Fruit fly (Drosophila melanogaster) whole organism, embryonic: ENCODE data around the gene CG31495.
A peak's percentile ranks its signal among the peaks of the same experiment; 100 is the strongest.

Experiments used
- CG10366 ChIP-seq: fragments of 200-800 bp; sonication (Bioruptor generic); IDR thresholded peaks from 2 replicates; pipeline ENCODE4 v1.3.6; 2022; ENCODE audit warnings: missing biosample characterization, missing genetic modification characterization
- CG11560 ChIP-seq: fragments of 200-800 bp; sonication (Bioruptor generic); IDR thresholded peaks from 3 replicates; pipeline ENCODE4 v1.3.6; 2022; ENCODE audit warnings: missing biosample characterization, missing genetic modification characterization
- CG13287 ChIP-seq: fragments of 200-800 bp; sonication (Bioruptor generic); IDR thresholded peaks from 2 replicates; pipeline ENCODE4 v1.3.6; 2022; ENCODE audit warnings: missing biosample characterization, missing genetic modification characterization; ENCODE audit not compliant: partially characterized antibody
- CG13424 ChIP-seq: fragments of 200-800 bp; sonication (Bioruptor generic); optimal IDR thresholded peaks from 2 replicates; lab custom pipeline; 2019; ENCODE audit warnings: missing biosample characterization, mild to moderate bottlenecking, missing genetic modification characterization, moderate library complexity
- CG15011 ChIP-seq: fragments of 200-800 bp; sonication (Bioruptor generic); optimal IDR thresholded peaks from 3 replicates; lab custom pipeline; 2018; ENCODE audit warnings: missing biosample characterization, mild to moderate bottlenecking, missing genetic modification characterization
- CG15269 ChIP-seq: fragments of 200-800 bp; sonication (Bioruptor generic); optimal IDR thresholded peaks from 2 replicates; lab custom pipeline; 2018; ENCODE audit warnings: missing biosample characterization, mild to moderate bottlenecking, missing genetic modification characterization, moderate library complexity
- CG1602 ChIP-seq: fragments of 200-800 bp; sonication (Bioruptor generic); optimal IDR thresholded peaks from 3 replicates; lab custom pipeline; 2016; ENCODE audit warnings: missing biosample characterization, missing genetic modification characterization
- CG16813 ChIP-seq: fragments of 200-800 bp; sonication (Bioruptor generic); IDR thresholded peaks from 3 replicates; pipeline ENCODE4 v1.3.6; 2022; ENCODE audit warnings: missing biosample characterization, missing genetic modification characterization; ENCODE audit not compliant: partially characterized antibody
- CG17186 ChIP-seq: fragments of 200-800 bp; sonication (Bioruptor generic); optimal IDR thresholded peaks from 3 replicates; lab custom pipeline; 2017; ENCODE audit warnings: missing biosample characterization, missing genetic modification reagents, missing genetic modification characterization
- CG17328 ChIP-seq: fragments of 200-800 bp; sonication (Bioruptor generic); IDR thresholded peaks from 2 replicates; pipeline ENCODE4 v1.3.6; 2022; ENCODE audit warnings: missing biosample characterization, missing genetic modification characterization
- CG17829 ChIP-seq: fragments of 200-800 bp; optimal IDR thresholded peaks from 2 replicates; lab custom pipeline; 2019; ENCODE audit warnings: missing biosample characterization, mild to moderate bottlenecking, missing genetic modification characterization, moderate library complexity
- CG1832 ChIP-seq: fragments of 200-800 bp; sonication (Bioruptor generic); optimal IDR thresholded peaks from 2 replicates; lab custom pipeline; 2017; ENCODE audit warnings: missing biosample characterization, mild to moderate bottlenecking, missing genetic modification characterization, inconsistent platforms
- CG3281 ChIP-seq: fragments of 200-800 bp; sonication (Bioruptor generic); optimal IDR thresholded peaks from 3 replicates; lab custom pipeline; 2017; ENCODE audit warnings: missing biosample characterization, mild to moderate bottlenecking, missing genetic modification characterization
- CG34224 ChIP-seq: fragments of 200-800 bp; sonication (Bioruptor generic); IDR thresholded peaks from 3 replicates; pipeline ENCODE4 v1.3.6; 2022; ENCODE audit warnings: missing biosample characterization, missing genetic modification characterization; ENCODE audit not compliant: partially characterized antibody
- CG4730 ChIP-seq: fragments of 200-800 bp; sonication (Bioruptor generic); IDR thresholded peaks from 2 replicates; pipeline ENCODE4 v1.3.6; 2022; ENCODE audit warnings: missing biosample characterization, missing genetic modification characterization
- CG4820 ChIP-seq: fragments of 200-800 bp; sonication (Bioruptor generic); optimal IDR thresholded peaks from 3 replicates; lab custom pipeline; 2016; ENCODE audit warnings: missing biosample characterization, missing genetic modification characterization
- CG7987 ChIP-seq: fragments of 200-800 bp; sonication (Bioruptor generic); optimal IDR thresholded peaks from 2 replicates; lab custom pipeline; 2018; ENCODE audit warnings: missing biosample characterization, mild to moderate bottlenecking, missing genetic modification characterization, moderate library complexity
- CG8924 ChIP-seq: fragments of 200-800 bp; optimal IDR thresholded peaks from 3 replicates; lab custom pipeline; 2019; ENCODE audit warnings: missing biosample characterization, mild to moderate bottlenecking, missing genetic modification characterization, moderate library complexity
- CkIIα-i1 ChIP-seq: fragments of 200-800 bp; sonication (Bioruptor generic); IDR thresholded peaks from 2 replicates; pipeline ENCODE4 v1.3.6; 2022; ENCODE audit warnings: missing biosample characterization, missing genetic modification characterization
- CoRest ChIP-seq: fragments of 200-800 bp; sonication (Bioruptor generic); optimal IDR thresholded peaks from 3 replicates; lab custom pipeline; 2018; ENCODE audit warnings: missing biosample characterization, mild to moderate bottlenecking, missing genetic modification characterization, moderate library complexity
- D19A ChIP-seq: fragments of 200-800 bp; optimal IDR thresholded peaks from 3 replicates; lab custom pipeline; 2019; ENCODE audit warnings: missing biosample characterization, mild to moderate bottlenecking, missing genetic modification characterization, moderate library complexity
- Dip2 ChIP-seq: fragments of 200-800 bp; sonication (Bioruptor generic); IDR thresholded peaks from 2 replicates; pipeline ENCODE4 v1.3.6; 2022; ENCODE audit warnings: missing biosample characterization, missing genetic modification characterization
- Dref ChIP-seq: fragments of 200-800 bp; sonication (Bioruptor generic); IDR thresholded peaks from 2 replicates; pipeline ENCODE4 v1.3.6; 2022; ENCODE audit warnings: missing biosample characterization, missing genetic modification characterization
- Elba2 ChIP-seq: fragments of 200-800 bp; sonication (Bioruptor generic); optimal IDR thresholded peaks from 3 replicates; lab custom pipeline; 2016; ENCODE audit warnings: missing biosample characterization, missing genetic modification characterization
- Gsc ChIP-seq: fragments of 200-800 bp; sonication (Bioruptor generic); IDR thresholded peaks from 2 replicates; pipeline ENCODE4 v1.3.6; 2022; ENCODE audit warnings: missing biosample characterization, missing genetic modification characterization
- HmgZ ChIP-seq: fragments of 200-800 bp; sonication (Bioruptor generic); optimal IDR thresholded peaks from 2 replicates; lab custom pipeline; 2018; ENCODE audit warnings: missing biosample characterization, mild to moderate bottlenecking, missing genetic modification characterization
- Hr3 ChIP-seq: fragments of 200-800 bp; sonication (Bioruptor generic); optimal IDR thresholded peaks from 3 replicates; lab custom pipeline; 2016; ENCODE audit warnings: missing biosample characterization, missing genetic modification characterization
- Lpt ChIP-seq: fragments of >200 bp; optimal IDR thresholded peaks from 2 replicates; lab custom pipeline; 2018; ENCODE audit warnings: missing biosample characterization, missing genetic modification characterization
- MESR4 ChIP-seq: fragments of 200-800 bp; sonication (Bioruptor generic); optimal IDR thresholded peaks from 2 replicates; lab custom pipeline; 2018; ENCODE audit warnings: missing biosample characterization, mild to moderate bottlenecking, missing genetic modification characterization, moderate library complexity
- NC2β ChIP-seq: fragments of 200-800 bp; sonication (Bioruptor generic); optimal IDR thresholded peaks from 2 replicates; lab custom pipeline; 2016; ENCODE audit warnings: missing biosample characterization, missing genetic modification characterization
- Opbp ChIP-seq: fragments of 200-800 bp; sonication (Bioruptor generic); IDR thresholded peaks from 3 replicates; pipeline ENCODE4 v1.3.6; 2022; ENCODE audit warnings: missing biosample characterization, missing genetic modification characterization; ENCODE audit not compliant: partially characterized antibody
- Ravus ChIP-seq: fragments of 200-800 bp; sonication (Bioruptor generic); IDR thresholded peaks from 2 replicates; pipeline ENCODE4 v1.3.6; 2022; ENCODE audit warnings: missing biosample characterization, missing genetic modification characterization
- Sox102F ChIP-seq: fragments of 200-800 bp; sonication (Bioruptor generic); optimal IDR thresholded peaks from 2 replicates; lab custom pipeline; 2018; ENCODE audit warnings: missing biosample characterization, mild to moderate bottlenecking, missing genetic modification characterization, moderate library complexity
- YL-1 ChIP-seq: fragments of 200-800 bp; sonication (Bioruptor generic); optimal IDR thresholded peaks from 3 replicates; lab custom pipeline; 2017; ENCODE audit warnings: missing biosample characterization, mild to moderate bottlenecking, missing genetic modification characterization
- chif ChIP-seq, 2 experiments: fragments of 200-800 bp; sonication (Bioruptor generic); optimal IDR thresholded peaks; 3 replicates each; lab custom pipeline; 2016; ENCODE audit warnings: missing biosample characterization in 2 of 2, missing genetic modification characterization in 2 of 2
- crp ChIP-seq, 2 experiments: fragments of 200-800 bp; sonication (Bioruptor generic); optimal IDR thresholded peaks; 2 replicates in 1 of 2; 3 replicates in 1 of 2; lab custom pipeline; 2017; ENCODE audit warnings: missing biosample characterization in 2 of 2, missing genetic modification characterization in 2 of 2, mild to moderate bottlenecking in 1 of 2, moderate library complexity in 1 of 2
- dysf ChIP-seq: fragments of 200-800 bp; sonication (Bioruptor generic); IDR thresholded peaks from 3 replicates; pipeline ENCODE4 v1.3.6; 2022; ENCODE audit warnings: missing biosample characterization, missing genetic modification characterization
- fd102C ChIP-seq: fragments of 200-800 bp; sonication (Bioruptor generic); optimal IDR thresholded peaks from 2 replicates; lab custom pipeline; 2018; ENCODE audit warnings: missing biosample characterization, mild to moderate bottlenecking, missing genetic modification characterization, moderate library complexity
- gsb ChIP-seq: fragments of 200-800 bp; sonication (Bioruptor generic); IDR thresholded peaks from 2 replicates; pipeline ENCODE4 v1.3.6; 2022; ENCODE audit warnings: missing biosample characterization, missing genetic modification characterization
- gt ChIP-seq: fragments of 200-800 bp; sonication (Bioruptor generic); IDR thresholded peaks from 2 replicates; pipeline ENCODE4 v1.3.6; 2022; ENCODE audit warnings: missing biosample characterization, missing genetic modification characterization
- her ChIP-seq: fragments of 200-800 bp; sonication (Bioruptor generic); optimal IDR thresholded peaks from 2 replicates; lab custom pipeline; 2016; ENCODE audit warnings: missing biosample characterization, missing genetic modification characterization
- jumu ChIP-seq: fragments of 200-800 bp; sonication (Bioruptor generic); optimal IDR thresholded peaks from 3 replicates; lab custom pipeline; 2016; ENCODE audit warnings: missing biosample characterization, missing genetic modification characterization
- kah ChIP-seq: fragments of 200-800 bp; sonication (Bioruptor generic); optimal IDR thresholded peaks from 2 replicates; lab custom pipeline; 2018; ENCODE audit warnings: missing biosample characterization, mild to moderate bottlenecking, missing genetic modification characterization
- p53 ChIP-seq: fragments of 200-800 bp; sonication (Bioruptor generic); optimal IDR thresholded peaks from 2 replicates; lab custom pipeline; 2016; ENCODE audit warnings: missing biosample characterization, missing genetic modification characterization
- pzg ChIP-seq: fragments of 200-800 bp; sonication (Bioruptor generic); optimal IDR thresholded peaks from 3 replicates; lab custom pipeline; 2018; ENCODE audit warnings: missing biosample characterization, mild to moderate bottlenecking, missing genetic modification characterization, moderate library complexity
- row ChIP-seq: fragments of 200-800 bp; sonication (Bioruptor generic); IDR thresholded peaks from 3 replicates; pipeline ENCODE4 v1.3.6; 2022; ENCODE audit warnings: missing biosample characterization, missing genetic modification characterization
- sob ChIP-seq: fragments of 200-800 bp; sonication (Bioruptor generic); IDR thresholded peaks from 2 replicates; pipeline ENCODE4 v1.3.6; 2022; ENCODE audit warnings: missing biosample characterization, missing genetic modification characterization
- stwl ChIP-seq: fragments of 200-800 bp; sonication (Bioruptor generic); optimal IDR thresholded peaks from 3 replicates; lab custom pipeline; 2018; ENCODE audit warnings: missing biosample characterization, mild to moderate bottlenecking, missing genetic modification characterization, moderate library complexity
- tna ChIP-seq: fragments of 200-800 bp; sonication (Bioruptor generic); IDR thresholded peaks from 2 replicates; pipeline ENCODE4 v1.3.6; 2022; ENCODE audit warnings: missing biosample characterization, missing genetic modification characterization; ENCODE audit not compliant: partially characterized antibody
- vvl ChIP-seq: fragments of 200-800 bp; sonication (Bioruptor generic); IDR thresholded peaks from 2 replicates; pipeline ENCODE4 v1.3.6; 2022; ENCODE audit warnings: missing biosample characterization, missing genetic modification characterization
- zfh1 ChIP-seq: fragments of 200-800 bp; sonication (Bioruptor generic); IDR thresholded peaks from 3 replicates; pipeline ENCODE4 v1.3.6; 2022; ENCODE audit warnings: missing biosample characterization, missing genetic modification characterization

CG31495 gene

dm6 chr3R:13837807-13838206, 1.9 kb downstream of the CG31495 start, which contains the start of gene Nsf2 (continued):
- TF ChIP-seq Dip2 (GFP tag; lab: Robert Waterston, UW): no peak
- peak; percentile 96 to 99 for TF ChIP-seq crp (GFP tag; optimal IDR thresholded peaks at IDR 0.05; lab: Kevin White, UChicago)
- no peak for TF ChIP-seq CG1602 (GFP tag; lab: Kevin White, UChicago)
- TF ChIP-seq jumu (GFP tag; lab: Kevin White, UChicago): no peak
- peak; percentile 55 for TF ChIP-seq Dref
- TF ChIP-seq CG13424 (tag; lab: Kevin White, UChicago): peak; percentile 12
- no peak for TF ChIP-seq CG11560 (tag; lab: Robert Waterston, UW)
- no peak for TF ChIP-seq Elba2 (GFP tag; lab: Kevin White, UChicago)
- no peak for TF ChIP-seq gsb (GFP tag; lab: Robert Waterston, UW)
- no peak for TF ChIP-seq p53 (GFP tag; lab: Kevin White, UChicago)
- TF ChIP-seq Opbp (GFP tag; lab: Robert Waterston, UW): peak; percentile 66; the same call in 2 of the 3 replicates
- TF ChIP-seq chif (GFP tag; optimal IDR thresholded peaks at IDR 0.05; lab: Kevin White, UChicago): no peak
- no peak for TF ChIP-seq tna (GFP tag; lab: Robert Waterston, UW)
- no peak for TF ChIP-seq fd102C (GFP tag; lab: Kevin White, UChicago)
- TF ChIP-seq YL-1 (GFP tag; lab: Kevin White, UChicago): peak; percentile 84
- peak; percentile 91 for TF ChIP-seq pzg (GFP tag; lab: Kevin White, UChicago)
- no peak for TF ChIP-seq Ravus
- TF ChIP-seq CG17829 (tag; lab: Kevin White, UChicago): peak; percentile 35
- TF ChIP-seq CG10366 (GFP tag; lab: Robert Waterston, UW): no peak
- TF ChIP-seq zfh1 (GFP tag; lab: Robert Waterston, UW): 0 out of 3 replicates have a peak, but pooled peaks have one; percentile 22
- TF ChIP-seq NC2β (GFP tag; lab: Kevin White, UChicago): peak; percentile 20
- peak; percentile 37 for TF ChIP-seq her (GFP tag; lab: Kevin White, UChicago)
- TF ChIP-seq D19A (tag; lab: Kevin White, UChicago): peak; percentile 87
- peak; percentile 62 for TF ChIP-seq CG7987
- TF ChIP-seq CG3281: peak; percentile 80
- TF ChIP-seq Gsc: no peak
- peak; percentile 5 for TF ChIP-seq CG8924 (tag; lab: Kevin White, UChicago)
- TF ChIP-seq CG15269 (tag; lab: Kevin White, UChicago): no peak
- TF ChIP-seq CG34224 (GFP tag; lab: Robert Waterston, UW): peak; percentile 54; the same call in 2 of the 3 replicates
- peak; percentile 45; the same call in 1 of the 2 replicates for TF ChIP-seq sob (GFP tag; lab: Robert Waterston, UW)
- TF ChIP-seq CG4820 (GFP tag; lab: Kevin White, UChicago): no peak
- peak; percentile 72 for TF ChIP-seq HmgZ (tag; lab: Kevin White, UChicago)
- no peak for TF ChIP-seq CG1832
- peak; percentile 79 for TF ChIP-seq stwl
- TF ChIP-seq CG17328 (GFP tag; lab: Robert Waterston, UW): no peak
- TF ChIP-seq CG16813: peak; percentile 32; the same call in 1 of the 3 replicates
- TF ChIP-seq Hr3 (GFP tag; lab: Kevin White, UChicago): no peak
- TF ChIP-seq Lpt (GFP tag; lab: Kevin White, UChicago): no peak
- no peak for TF ChIP-seq kah
- peak; percentile 51; the same call in 1 of the 2 replicates for TF ChIP-seq CG13287 (GFP tag; lab: Robert Waterston, UW)
- TF ChIP-seq Sox102F: no peak
- TF ChIP-seq MESR4 (GFP tag; lab: Kevin White, UChicago): peak; percentile 94
- no peak for TF ChIP-seq gt (GFP tag; lab: Robert Waterston, UW)
- TF ChIP-seq vvl: peak; percentile 71
- no peak for TF ChIP-seq CG15011 (GFP tag; lab: Kevin White, UChicago)
- TF ChIP-seq dysf (GFP tag; lab: Robert Waterston, UW): 0 out of 3 replicates have a peak, but pooled peaks have one; percentile 28
- peak; percentile 64 for TF ChIP-seq row (GFP tag; lab: Robert Waterston, UW)
- TF ChIP-seq CoRest (tag; lab: Kevin White, UChicago): peak; percentile 27
- no peak for TF ChIP-seq CkIIα-i1 (GFP tag; lab: Robert Waterston, UW)
- TF ChIP-seq CG4730 (GFP tag; lab: Robert Waterston, UW): no peak
- TF ChIP-seq CG17186 (GFP tag; lab: Kevin White, UChicago): peak; percentile 95
